Worm (Caenorhabditis elegans) whole organism, mixed stage, embryonic: Measurements from ENCODE around the gene cth-2.

Source experiments
- M03D4.4 ChIP-seq: sonication (generic microtip); optimal IDR thresholded peaks from 2 replicates; lab custom pipeline; 2017; ENCODE audit warnings: mild to moderate bottlenecking, missing genetic modification characterization, missing compliant biosample characterization
- blmp-1 ChIP-seq: fragments of 150-350 bp; optimal IDR thresholded peaks from 2 replicates; lab custom pipeline; 2014; ENCODE audit warnings: missing biosample characterization, missing genetic modification characterization
- ceh-39 ChIP-seq: fragments of 150-350 bp; optimal IDR thresholded peaks from 2 replicates; lab custom pipeline; 2014; ENCODE audit warnings: missing biosample characterization, missing genetic modification characterization
- ceh-43 ChIP-seq: fragments of 200-800 bp; sonication (Bioruptor generic); optimal IDR thresholded peaks from 2 replicates; lab custom pipeline; 2018; ENCODE audit warnings: mild to moderate bottlenecking, missing genetic modification characterization, moderate library complexity, missing compliant biosample characterization
- ceh-83 ChIP-seq: fragments of 200-800 bp; sonication (Bioruptor generic); optimal IDR thresholded peaks from 2 replicates; lab custom pipeline; 2018; ENCODE audit warnings: mild to moderate bottlenecking, missing genetic modification characterization, missing compliant biosample characterization
- ces-1 ChIP-seq: fragments of 150-350 bp; optimal IDR thresholded peaks from 2 replicates; lab custom pipeline; 2014; ENCODE audit warnings: missing biosample characterization, missing genetic modification reagents, missing genetic modification characterization
- cnd-1 ChIP-seq: fragments of 200-800 bp; sonication (Bioruptor generic); optimal IDR thresholded peaks from 2 replicates; lab custom pipeline; 2018; ENCODE audit warnings: mild to moderate bottlenecking, missing genetic modification characterization, missing compliant biosample characterization
- elt-1 ChIP-seq: sonication (generic microtip); optimal IDR thresholded peaks from 2 replicates; lab custom pipeline; 2017; ENCODE audit warnings: missing genetic modification characterization, mild to moderate bottlenecking, missing compliant biosample characterization, antibody characterized with exemption, moderate library complexity, borderline replicate concordance; ENCODE audit not compliant: insufficient read depth
- elt-3 ChIP-seq: fragments of 150-350 bp; optimal IDR thresholded peaks from 2 replicates; lab custom pipeline; 2014; ENCODE audit warnings: missing biosample characterization, missing genetic modification characterization
- flh-1 ChIP-seq: fragments of 200-800 bp; sonication (Bioruptor generic); optimal IDR thresholded peaks from 2 replicates; lab custom pipeline; 2018; ENCODE audit warnings: mild to moderate bottlenecking, missing genetic modification characterization, moderate library complexity, missing compliant biosample characterization
- hlh-1 ChIP-seq: fragments of 150-350 bp; optimal IDR thresholded peaks from 2 replicates; lab custom pipeline; 2014; ENCODE audit warnings: missing biosample characterization, missing genetic modification reagents, missing genetic modification characterization
- lin-13 ChIP-seq: fragments of 150-350 bp; optimal IDR thresholded peaks from 2 replicates; lab custom pipeline; 2014; ENCODE audit warnings: missing biosample characterization, missing genetic modification characterization
- lin-32 ChIP-seq: fragments of 200-800 bp; sonication (Bioruptor generic); optimal IDR thresholded peaks from 2 replicates; lab custom pipeline; 2018; ENCODE audit warnings: mild to moderate bottlenecking, missing genetic modification characterization, missing compliant biosample characterization
- lsy-2 ChIP-seq: fragments of 150-350 bp; optimal IDR thresholded peaks from 2 replicates; lab custom pipeline; 2014; ENCODE audit warnings: missing biosample characterization, missing genetic modification characterization
- mab-5 ChIP-seq: fragments of 150-350 bp; optimal IDR thresholded peaks from 2 replicates; lab custom pipeline; 2014; ENCODE audit warnings: missing biosample characterization, missing genetic modification characterization
- mep-1 ChIP-seq: fragments of 150-350 bp; optimal IDR thresholded peaks from 2 replicates; lab custom pipeline; 2017; ENCODE audit warnings: missing biosample characterization, missing genetic modification reagents, missing genetic modification characterization, inconsistent platforms
- mls-2 ChIP-seq: sonication (generic microtip); optimal IDR thresholded peaks from 2 replicates; lab custom pipeline; 2016; ENCODE audit warnings: mild to moderate bottlenecking, missing genetic modification characterization, moderate library complexity, missing compliant biosample characterization
- nhr-12 ChIP-seq: fragments of 150-350 bp; optimal IDR thresholded peaks from 2 replicates; lab custom pipeline; 2014; ENCODE audit warnings: missing biosample characterization, missing genetic modification characterization
- nhr-2 ChIP-seq: fragments of 150-350 bp; optimal IDR thresholded peaks from 2 replicates; lab custom pipeline; 2014; ENCODE audit warnings: missing biosample characterization, missing genetic modification characterization
- nhr-237 ChIP-seq: fragments of 150-350 bp; optimal IDR thresholded peaks from 2 replicates; lab custom pipeline; 2014; ENCODE audit warnings: missing biosample characterization, missing genetic modification characterization
- nhr-28 ChIP-seq: fragments of 150-350 bp; optimal IDR thresholded peaks from 2 replicates; lab custom pipeline; 2014; ENCODE audit warnings: missing biosample characterization, missing genetic modification characterization
- nhr-76 ChIP-seq: sonication (generic microtip); optimal IDR thresholded peaks from 2 replicates; lab custom pipeline; 2017; ENCODE audit warnings: missing biosample characterization, missing genetic modification characterization
- pha-4 ChIP-seq: fragments of 150-350 bp; optimal IDR thresholded peaks from 2 replicates; lab custom pipeline; 2018; ENCODE audit warnings: missing biosample characterization, missing genetic modification reagents, missing genetic modification characterization
- sptf-1 ChIP-seq: sonication (generic microtip); optimal IDR thresholded peaks from 2 replicates; lab custom pipeline; 2017; ENCODE audit warnings: mild to moderate bottlenecking, missing genetic modification characterization, moderate library complexity, missing compliant biosample characterization
- unc-120 ChIP-seq: sonication (generic microtip); optimal IDR thresholded peaks from 2 replicates; lab custom pipeline; 2017; ENCODE audit warnings: missing genetic modification characterization, missing compliant biosample characterization; ENCODE audit not compliant: poor library complexity, severe bottlenecking
- unc-62 ChIP-seq: fragments of 150-350 bp; optimal IDR thresholded peaks from 2 replicates; lab custom pipeline; 2014; ENCODE audit warnings: missing biosample characterization, missing genetic modification reagents, missing genetic modification characterization
- zip-8 ChIP-seq: fragments of 150-350 bp; optimal IDR thresholded peaks from 2 replicates; lab custom pipeline; 2014; ENCODE audit warnings: missing biosample characterization, missing genetic modification characterization
- ztf-11 ChIP-seq: fragments of 150-350 bp; optimal IDR thresholded peaks from 2 replicates; lab custom pipeline; 2014; ENCODE audit warnings: missing biosample characterization, missing genetic modification characterization

The cth-2 gene

DNA sequence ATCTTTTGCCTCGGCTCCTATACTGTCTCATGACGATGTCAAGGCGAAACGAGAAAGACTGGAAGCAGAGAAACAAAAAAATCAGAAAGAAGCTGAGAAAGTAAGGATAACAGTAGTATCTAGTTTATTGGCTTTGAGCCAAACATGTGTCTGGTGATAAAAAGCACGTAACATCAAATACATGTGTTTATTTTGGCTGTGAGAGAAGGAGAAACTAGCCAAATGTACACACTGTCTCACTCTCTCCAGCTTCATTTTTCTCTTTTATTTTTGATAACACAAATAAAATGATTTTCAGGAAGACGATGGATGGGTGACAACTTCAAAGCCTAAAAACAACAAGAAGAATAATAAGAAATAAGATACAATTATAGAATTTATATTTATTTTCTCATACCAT is 28.2 kb downstream of the cth-2 start:
- TF ChIP-seq ceh-83 (no peak), sptf-1 (tag; lab: Kevin White, UChicago) (no peak), elt-3 (tag; lab: Kevin White, UChicago) (no peak), hlh-1 (no peak), cnd-1 (tag; lab: Kevin White, UChicago) (no peak), unc-62 (GFP tag; lab: Kevin White, UChicago) (no peak), lsy-2 (tag; lab: Kevin White, UChicago) (no peak), nhr-28 (tag; lab: Kevin White, UChicago) (no peak), flh-1 (no peak), ces-1 (GFP tag; lab: Kevin White, UChicago) (no peak), mls-2 (no peak), nhr-12 (tag; lab: Kevin White, UChicago) (no peak), nhr-2 (tag; lab: Kevin White, UChicago) (no peak), ztf-11 (tag; lab: Kevin White, UChicago) (no peak), ceh-43 (GFP tag; lab: Kevin White, UChicago) (no peak)

ce11 chrII:7024897-7025852 is 32.6 kb downstream of the cth-2 start, which contains the start of gene znf-598:
Gene znf-598, plus strand, starts transcription at chrII:7025802.
- peak; percentile 29 for TF ChIP-seq mep-1 (tag; lab: Kevin White, UChicago)
- peak; percentile 1 for TF ChIP-seq sptf-1 (tag; lab: Kevin White, UChicago)
- TF ChIP-seq ceh-39 (tag; lab: Kevin White, UChicago), result no peak
- no peak for TF ChIP-seq nhr-28 (tag; lab: Kevin White, UChicago)
- TF ChIP-seq lsy-2 (tag; lab: Kevin White, UChicago), result peak; percentile 21
- peak; percentile 65 for TF ChIP-seq pha-4

ce11 chrII:7022370-7023001 is 35.3 kb downstream of the cth-2 start, which contains the start of the genes lst-6 and lst-5:
Gene lst-6, minus strand, starts transcription at chrII:7022509.
Gene lst-5, plus strand, starts transcription at chrII:7022913.
- TF ChIP-seq pha-4, result peak; percentile 19
- no peak for TF ChIP-seq nhr-28 (tag; lab: Kevin White, UChicago)
- no peak for TF ChIP-seq nhr-12 (tag; lab: Kevin White, UChicago)
- peak; percentile 50 for TF ChIP-seq lsy-2 (tag; lab: Kevin White, UChicago)
- no peak for TF ChIP-seq M03D4.4 (tag; lab: Kevin White, UChicago)
- TF ChIP-seq unc-62 (GFP tag; lab: Kevin White, UChicago), result peak; percentile 38
- TF ChIP-seq mep-1 (tag; lab: Kevin White, UChicago), result peak; percentile 47
- peak; percentile 60 for TF ChIP-seq ces-1 (GFP tag; lab: Kevin White, UChicago)
- TF ChIP-seq zip-8, result peak; percentile 70
- TF ChIP-seq sptf-1 (tag; lab: Kevin White, UChicago), result peak; percentile 33
- peak; percentile 22 for TF ChIP-seq lin-13
- TF ChIP-seq, all 35 proteins: peak for 8

ce11 chrII:7012592-7012991 is 45.2 kb downstream of the cth-2 start, which contains the start of gene sqv-7:
Gene sqv-7, minus strand, starts transcription at chrII:7012692.
- TF ChIP-seq nhr-237 (tag; lab: Kevin White, UChicago), result no peak
- no peak for TF ChIP-seq lin-32
- TF ChIP-seq ceh-43 (GFP tag; lab: Kevin White, UChicago), result no peak
- TF ChIP-seq elt-1 (tag; lab: Kevin White, UChicago), result no peak
- no peak for TF ChIP-seq flh-1
- TF ChIP-seq mls-2, result no peak
- TF ChIP-seq mep-1 (tag; lab: Kevin White, UChicago), result no peak
- no peak for TF ChIP-seq ceh-39 (tag; lab: Kevin White, UChicago)
- TF ChIP-seq nhr-12 (tag; lab: Kevin White, UChicago), result no peak
- TF ChIP-seq nhr-76 (tag; lab: Kevin White, UChicago), result no peak
- TF ChIP-seq mab-5 (tag; lab: Kevin White, UChicago), result no peak
- TF ChIP-seq blmp-1 (tag; lab: Kevin White, UChicago), result no peak
- TF ChIP-seq nhr-28 (tag; lab: Kevin White, UChicago), result no peak
- TF ChIP-seq elt-3 (tag; lab: Kevin White, UChicago), result no peak
- TF ChIP-seq lin-13, result no peak
- TF ChIP-seq lsy-2 (tag; lab: Kevin White, UChicago), result no peak
- TF ChIP-seq pha-4, result no peak
- no peak for TF ChIP-seq unc-120
